Worm (Caenorhabditis elegans): Measurements from ENCODE around the gene sre-4.
"Not testable (repeated sequence)": the region's sequence is repeated elsewhere in the genome, so short reads cannot be mapped to it uniquely, and the experiment has no call there.

sre-4 gene

DNA sequence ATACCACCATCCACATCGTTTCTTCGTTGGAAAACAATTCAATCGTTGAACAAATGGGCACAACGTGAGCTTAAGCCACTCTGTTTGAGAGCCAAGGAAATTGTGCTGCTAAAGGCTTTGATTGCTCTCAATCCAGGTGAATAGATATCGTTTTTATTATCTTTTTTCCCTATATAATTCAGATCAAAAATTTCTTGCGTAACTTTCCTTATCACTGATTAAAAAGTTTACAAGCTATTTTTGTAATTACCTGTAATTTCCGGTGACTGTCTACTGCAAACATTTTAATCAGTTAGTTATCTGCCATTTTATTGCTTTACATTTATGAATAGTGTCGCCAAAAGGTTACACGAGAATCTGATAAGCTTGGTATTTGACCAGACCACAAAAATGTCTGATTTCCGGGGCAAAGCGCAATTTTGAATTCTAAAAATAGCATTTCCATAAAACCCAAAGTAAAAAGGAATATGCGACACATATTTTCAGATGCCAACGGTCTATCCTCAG lies 21.9 kb downstream of the sre-4 start:
- TF ChIP-seq W03F9.2 (tag; optimal IDR thresholded peaks at IDR 0.05) (no peak), dao-5 (tag; optimal IDR thresholded peaks at IDR 0.05) (no peak), him-1 (tag; optimal IDR thresholded peaks at IDR 0.05) (no peak)

- TF ChIP-seq dao-5 (tag; optimal IDR thresholded peaks at IDR 0.05) (no peak), him-1 (tag; optimal IDR thresholded peaks at IDR 0.05) (no peak), W03F9.2 (tag; optimal IDR thresholded peaks at IDR 0.05) (no peak)
Observed at ce11 chrIV:9761751-9762150, 22.8 kb downstream of the sre-4 start.

DNA sequence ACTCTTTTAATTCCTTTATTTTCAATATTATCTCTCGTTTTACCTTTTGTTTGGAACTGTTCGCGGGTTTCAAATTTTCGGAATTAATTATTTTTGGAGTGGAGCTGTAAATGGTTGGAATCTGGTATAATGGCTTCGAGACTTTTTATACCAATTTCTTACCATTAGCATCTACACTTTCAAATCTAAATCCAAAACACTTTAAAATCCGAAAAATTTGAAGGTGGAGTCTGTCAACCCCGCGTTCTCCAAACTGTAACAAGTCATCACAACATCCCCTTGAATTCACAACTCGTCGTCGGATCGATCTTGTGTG lies 27.2 kb downstream of the sre-4 start, which contains the start of gene nhr-97:
Gene nhr-97, plus strand, starts transcription at position 217 of the 316 bp plus-strand sequence.
- TF ChIP-seq dao-5 (tag; optimal IDR thresholded peaks at IDR 0.05), result no peak

- no peak for TF ChIP-seq him-1 (tag; optimal IDR thresholded peaks at IDR 0.05)
- TF ChIP-seq W03F9.2 (tag; optimal IDR thresholded peaks at IDR 0.05), result peak; percentile 41
Observed at ce11 chrIV:9756647-9757424, 27.8 kb downstream of the sre-4 start.

ce11 chrIV:9755713-9756112 lies 28.9 kb downstream of the sre-4 start:
- TF ChIP-seq him-1 (tag; optimal IDR thresholded peaks at IDR 0.05) (no peak), W03F9.2 (tag; optimal IDR thresholded peaks at IDR 0.05) (no peak), dao-5 (tag; optimal IDR thresholded peaks at IDR 0.05) (no peak)

ce11 chrIV:9748342-9748741 lies 36.2 kb downstream of the sre-4 start, which contains the start of gene C28D4.8:
Gene C28D4.8, minus strand, starts transcription at chrIV:9748442.
- TF ChIP-seq him-1 (tag; optimal IDR thresholded peaks at IDR 0.05) (no peak), dao-5 (tag; optimal IDR thresholded peaks at IDR 0.05) (no peak), W03F9.2 (tag; optimal IDR thresholded peaks at IDR 0.05) (no peak)

ce11 chrIV:9746762-9747161 lies 37.8 kb downstream of the sre-4 start, which contains the start of gene C28D4.5:
Gene C28D4.5, minus strand, starts transcription at chrIV:9746862.
- no peak for TF ChIP-seq dao-5 (tag; optimal IDR thresholded peaks at IDR 0.05)
- TF ChIP-seq W03F9.2 (tag; optimal IDR thresholded peaks at IDR 0.05), result no peak
- no peak for TF ChIP-seq him-1 (tag; optimal IDR thresholded peaks at IDR 0.05)

DNA sequence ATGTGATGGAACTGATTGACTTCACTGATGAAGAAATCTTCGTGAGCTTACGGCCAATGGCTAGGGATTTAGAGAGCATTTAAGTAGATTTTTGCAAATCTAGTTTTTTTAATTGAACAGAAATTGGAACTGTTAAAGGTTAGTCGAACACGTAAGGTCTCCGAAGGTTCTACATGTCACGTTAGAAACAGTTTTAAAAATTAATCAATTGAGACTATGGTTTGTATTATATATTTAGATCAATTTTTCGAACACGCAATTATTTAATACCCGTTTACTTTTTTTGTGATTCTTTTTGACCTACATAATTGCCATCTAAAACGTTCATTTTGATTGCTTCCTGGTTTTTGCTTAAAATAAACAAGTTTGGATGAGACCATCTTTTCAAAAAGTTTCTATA lies 39.7 kb downstream of the sre-4 start, which contains the start of gene C28D4.4:
Gene C28D4.4, minus strand, starts transcription at position 101 of the 400 bp plus-strand sequence.
- TF ChIP-seq W03F9.2 (tag; optimal IDR thresholded peaks at IDR 0.05) (no peak), him-1 (tag; optimal IDR thresholded peaks at IDR 0.05) (no peak), dao-5 (tag; optimal IDR thresholded peaks at IDR 0.05) (no peak)

DNA sequence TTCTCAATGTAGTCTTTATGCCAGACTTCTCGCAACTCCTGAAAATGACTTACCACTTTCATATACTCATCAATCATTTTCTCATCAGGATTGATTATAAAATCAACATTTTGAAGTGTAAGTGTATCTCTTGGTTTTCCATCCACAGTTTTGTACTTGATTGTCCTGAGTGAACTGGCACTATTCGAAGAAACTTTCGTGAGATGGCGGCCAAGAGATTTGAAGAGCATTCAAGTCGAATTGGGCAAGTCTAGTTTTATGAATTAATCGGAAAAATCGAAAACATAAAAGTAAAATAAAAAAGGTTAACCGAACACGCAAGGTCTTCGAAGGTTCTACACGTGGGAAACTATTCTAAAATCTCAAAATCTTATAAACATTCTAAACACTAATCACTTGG lies 41.7 kb downstream of the sre-4 start, which contains the start of gene C28D4.7:
Gene C28D4.7, minus strand, starts transcription at position 265 of the 400 bp plus-strand sequence.
- TF ChIP-seq W03F9.2 (tag; optimal IDR thresholded peaks at IDR 0.05) (no peak), him-1 (tag; optimal IDR thresholded peaks at IDR 0.05) (no peak), dao-5 (tag; optimal IDR thresholded peaks at IDR 0.05) (no peak)

DNA sequence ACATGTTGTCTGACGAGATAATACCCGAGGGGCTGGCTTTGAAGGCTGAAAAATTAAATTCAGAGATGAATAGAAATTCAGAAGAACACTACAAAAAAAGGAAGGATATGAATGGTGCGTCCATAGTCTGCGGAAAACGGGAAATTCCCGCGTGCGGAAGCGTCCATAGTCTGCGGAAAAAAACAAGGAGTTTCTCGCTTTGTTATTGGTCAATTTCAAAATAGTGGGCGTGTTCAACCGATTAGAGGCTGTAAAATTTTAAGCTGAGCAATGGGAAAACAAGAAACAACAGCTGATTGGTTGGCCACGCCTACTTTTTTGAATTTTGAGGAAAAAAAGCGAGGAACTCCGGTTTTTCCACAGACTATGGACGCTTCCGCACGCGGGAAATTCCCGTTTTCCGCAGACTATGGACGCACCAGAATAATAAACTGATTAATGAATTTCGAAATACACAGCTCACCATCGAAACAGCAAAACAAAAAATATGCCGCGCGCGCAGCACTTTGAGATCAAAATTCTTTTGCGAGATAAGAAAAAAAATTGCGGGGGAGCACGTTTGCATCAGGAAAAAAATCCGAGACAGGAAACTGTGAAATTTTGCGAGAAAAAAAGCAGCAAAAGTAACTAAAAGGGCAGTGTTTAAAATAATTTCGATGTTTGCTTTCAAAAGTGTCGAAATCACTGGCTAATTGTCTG lies 43.6 kb downstream of the sre-4 start, which contains the start of gene gln-6:
Gene gln-6, minus strand, starts transcription at position 51 of the 699 bp plus-strand sequence.
- TF ChIP-seq him-1, W03F9.2, dao-5 (tag; optimal IDR thresholded peaks at IDR 0.05): not testable (repeated sequence)

ce11 chrIV:9739001-9739400 lies 45.6 kb downstream of the sre-4 start:
- no peak for TF ChIP-seq W03F9.2 (tag; optimal IDR thresholded peaks at IDR 0.05)

- TF ChIP-seq W03F9.2 (tag; optimal IDR thresholded peaks at IDR 0.05), result no peak
- TF ChIP-seq him-1 (tag; optimal IDR thresholded peaks at IDR 0.05), result no peak
- no peak for TF ChIP-seq dao-5 (tag; optimal IDR thresholded peaks at IDR 0.05)
Observed at ce11 chrIV:9738194-9738593, 46.4 kb downstream of the sre-4 start, which contains the start of gene C28D4.10. Gene C28D4.10, plus strand, starts transcription at chrIV:9738494.

ce11 chrIV:9737204-9737790 lies 47.3 kb downstream of the sre-4 start, which contains the start of gene cka-1:
Gene cka-1, minus strand, starts transcription at chrIV:9737621.
- TF ChIP-seq W03F9.2 (tag; optimal IDR thresholded peaks at IDR 0.05) (no peak), him-1 (tag; optimal IDR thresholded peaks at IDR 0.05) (no peak), dao-5 (tag; optimal IDR thresholded peaks at IDR 0.05) (no peak)

DNA sequence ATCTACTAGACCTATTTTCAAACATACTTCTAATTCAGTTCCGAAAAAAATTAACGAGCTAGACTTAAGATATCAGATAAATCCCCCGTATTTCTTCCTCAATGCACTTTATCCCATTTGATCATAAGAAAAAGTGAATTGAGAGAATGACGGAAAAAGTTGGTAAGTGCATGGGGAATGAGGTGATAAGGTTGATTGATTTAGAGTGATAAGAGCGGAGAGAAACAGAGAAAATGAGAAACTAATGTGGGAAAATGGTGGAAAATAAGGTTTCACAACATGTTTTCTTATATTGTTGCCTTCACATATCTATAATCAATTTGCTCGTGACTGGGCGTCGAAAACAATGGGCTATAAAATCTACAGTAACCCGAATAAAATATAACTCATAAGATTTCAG lies 48.8 kb downstream of the sre-4 start:
- TF ChIP-seq W03F9.2 (tag; optimal IDR thresholded peaks at IDR 0.05) (peak; percentile 21), dao-5 (tag; optimal IDR thresholded peaks at IDR 0.05) (no peak)

Data from whole organism, L4/young adult.